Worm (Caenorhabditis elegans) whole organism, L4/young adult: ENCODE results near the gene tsfm-1.

Source experiments
- W03F9.2 ChIP-seq: fragments of 150-350 bp; optimal IDR thresholded peaks from 2 replicates; lab custom pipeline; 2014; ENCODE audit warnings: missing biosample characterization, missing genetic modification characterization
- him-1 ChIP-seq: sonication (generic microtip); optimal IDR thresholded peaks from 2 replicates; lab custom pipeline; 2016; ENCODE audit warnings: missing genotype, missing genetic modification reagents, missing genetic modification characterization, missing compliant biosample characterization

- TF ChIP-seq W03F9.2 (tag; lab: Kevin White, UChicago), result no peak
- no peak for TF ChIP-seq him-1 (tag; lab: Kevin White, UChicago)
Observed at ce11 chrV:12310256-12310655, 38.9 kb upstream of the tsfm-1 start, which contains the start of gene hpo-30.
